Worm (Caenorhabditis elegans) whole organism, midembryonic: ENCODE data around the gene arrd-14.
A peak's percentile ranks its signal among the peaks of the same experiment; 100 is the strongest.

Experiments used
- T22C8.4 ChIP-seq: fragments of 200-800 bp; sonication (Bioruptor generic); IDR thresholded peaks from 2 replicates; pipeline ENCODE4 v1.3.6; 2022; ENCODE audit warnings: missing genetic modification characterization, missing compliant biosample characterization
- cog-1 ChIP-seq: sonication (generic microtip); optimal IDR thresholded peaks from 2 replicates; lab custom pipeline; 2016; ENCODE audit warnings: missing genetic modification characterization, missing compliant biosample characterization
- flt-1 ChIP-seq: fragments of 200-800 bp; sonication (Bioruptor generic); IDR thresholded peaks from 2 replicates; pipeline ENCODE4 v1.3.6; 2022; ENCODE audit warnings: missing genetic modification characterization, missing compliant biosample characterization
- med-1 ChIP-seq: sonication (generic microtip); optimal IDR thresholded peaks from 2 replicates; lab custom pipeline; 2017; ENCODE audit warnings: missing genetic modification characterization, mild to moderate bottlenecking, missing compliant biosample characterization, antibody characterized with exemption, missing genetic modification reagents; ENCODE audit not compliant: insufficient read depth
- ztf-29 ChIP-seq: fragments of 200-800 bp; sonication (Bioruptor generic); IDR thresholded peaks from 2 replicates; pipeline ENCODE4 v1.3.6; 2022; ENCODE audit warnings: missing genetic modification reagents, missing genetic modification characterization, missing compliant biosample characterization

ce11 chrII:13796312-13796711, 44.2 kb downstream of the arrd-14 start:
- TF ChIP-seq T22C8.4 (no peak), ztf-29 (GFP tag; lab: Robert Waterston, UW) (peak; percentile 53), cog-1 (tag; lab: Kevin White, UChicago) (no peak), med-1 (GFP tag; lab: Kevin White, UChicago) (no peak), flt-1 (GFP tag; lab: Robert Waterston, UW) (no peak)
